Fruit fly (Drosophila melanogaster) whole organism, pupa: Measurements from ENCODE around the gene Rcd5.

Source experiments
- CG10348 ChIP-seq: fragments of 200-800 bp; sonication (Bioruptor generic); IDR thresholded peaks from 2 replicates; pipeline ENCODE4 v1.3.6; 2022; ENCODE audit warnings: missing biosample characterization, missing genetic modification characterization
- CG12605 ChIP-seq: fragments of 200-800 bp; sonication (Bioruptor generic); IDR thresholded peaks from 2 replicates; pipeline ENCODE4 v1.3.6; 2022; ENCODE audit warnings: missing biosample characterization, missing genetic modification characterization
- CG13204 ChIP-seq: fragments of 200-800 bp; sonication (Bioruptor generic); optimal IDR thresholded peaks from 2 replicates; lab custom pipeline; 2018; ENCODE audit warnings: missing biosample characterization, mild to moderate bottlenecking, missing genetic modification characterization, moderate library complexity
- CG14655 ChIP-seq: fragments of 200-800 bp; sonication (Bioruptor generic); optimal IDR thresholded peaks from 3 replicates; lab custom pipeline; 2017; ENCODE audit warnings: mild to moderate bottlenecking, missing biosample characterization, missing genetic modification reagents, missing genetic modification characterization
- CG15710 ChIP-seq: fragments of 200-800 bp; sonication (Bioruptor generic); optimal IDR thresholded peaks from 2 replicates; lab custom pipeline; 2018; ENCODE audit warnings: missing biosample characterization, mild to moderate bottlenecking, missing genetic modification characterization, moderate library complexity
- CG17806 ChIP-seq: fragments of 200-800 bp; sonication (Bioruptor generic); optimal IDR thresholded peaks from 2 replicates; lab custom pipeline; 2018; ENCODE audit warnings: missing biosample characterization, mild to moderate bottlenecking, missing genetic modification characterization, moderate library complexity
- CG32121 ChIP-seq: fragments of 200-800 bp; sonication (Bioruptor generic); IDR thresholded peaks from 2 replicates; pipeline ENCODE4 v1.3.6; 2022; ENCODE audit warnings: missing biosample characterization, missing genetic modification characterization
- CG34367 ChIP-seq: fragments of 200-800 bp; sonication (Bioruptor generic); optimal IDR thresholded peaks from 2 replicates; lab custom pipeline; 2018; ENCODE audit warnings: missing biosample characterization, mild to moderate bottlenecking, missing genetic modification characterization
- CG4496 ChIP-seq: fragments of 200-800 bp; sonication (Bioruptor generic); IDR thresholded peaks from 3 replicates; pipeline ENCODE4 v1.3.6; 2022; ENCODE audit warnings: missing biosample characterization, missing genetic modification characterization
- CG8159 ChIP-seq: fragments of 200-800 bp; sonication (Bioruptor generic); optimal IDR thresholded peaks from 3 replicates; lab custom pipeline; 2018; ENCODE audit warnings: missing biosample characterization, mild to moderate bottlenecking, missing genetic modification characterization, moderate library complexity
- CG8301 ChIP-seq: fragments of 200-800 bp; sonication (Bioruptor generic); optimal IDR thresholded peaks from 2 replicates; lab custom pipeline; 2018; ENCODE audit warnings: missing biosample characterization, mild to moderate bottlenecking, missing genetic modification characterization
- CG9948 ChIP-seq: fragments of 200-800 bp; sonication (Bioruptor generic); optimal IDR thresholded peaks from 2 replicates; lab custom pipeline; 2018; ENCODE audit warnings: missing biosample characterization, mild to moderate bottlenecking, missing genetic modification characterization, moderate library complexity
- D1 ChIP-seq: fragments of 200-800 bp; sonication (Bioruptor generic); optimal IDR thresholded peaks from 2 replicates; lab custom pipeline; 2018; ENCODE audit warnings: missing biosample characterization, mild to moderate bottlenecking, missing genetic modification characterization, moderate library complexity
- EcR ChIP-seq: fragments of 200-800 bp; sonication (Bioruptor generic); optimal IDR thresholded peaks from 3 replicates; lab custom pipeline; 2019; ENCODE audit warnings: missing biosample characterization, missing genetic modification characterization, mild to moderate bottlenecking, moderate library complexity, missing genetic modification reagents
- Ets98B ChIP-seq: fragments of 200-800 bp; sonication (Bioruptor generic); IDR thresholded peaks from 2 replicates; pipeline ENCODE4 v1.3.6; 2022; ENCODE audit warnings: missing biosample characterization, missing genetic modification characterization
- Pif1A ChIP-seq: fragments of 200-800 bp; sonication (Bioruptor generic); optimal IDR thresholded peaks from 3 replicates; lab custom pipeline; 2016; ENCODE audit warnings: missing biosample characterization, missing genetic modification characterization
- Pif1B ChIP-seq: fragments of 200-800 bp; sonication (Bioruptor generic); optimal IDR thresholded peaks from 3 replicates; lab custom pipeline; 2016; ENCODE audit warnings: missing biosample characterization, missing genetic modification characterization
- Snoo ChIP-seq: fragments of 200-800 bp; sonication (Bioruptor generic); optimal IDR thresholded peaks from 3 replicates; lab custom pipeline; 2017; ENCODE audit warnings: missing biosample characterization, mild to moderate bottlenecking, missing genetic modification characterization, inconsistent platforms
- fd96Ca ChIP-seq: fragments of 200-800 bp; sonication (Bioruptor generic); IDR thresholded peaks from 3 replicates; pipeline ENCODE4 v1.3.6; 2022; ENCODE audit warnings: missing biosample characterization, missing genetic modification characterization
- gl ChIP-seq: fragments of 200-800 bp; sonication (Bioruptor generic); optimal IDR thresholded peaks from 2 replicates; lab custom pipeline; 2018; ENCODE audit warnings: missing biosample characterization, mild to moderate bottlenecking, missing genetic modification characterization
- rn ChIP-seq: fragments of 200-800 bp; sonication (Bioruptor generic); IDR thresholded peaks from 2 replicates; pipeline ENCODE4 v1.3.6; 2022; ENCODE audit warnings: missing biosample characterization, missing genetic modification characterization

Gene Rcd5

dm6 chr3L:4040247-4040925 is at the start of gene Rcd5, which contains the start of gene CG11593:
Rcd5 (plus strand) TSS chr3L:4040529.
CG11593 (minus strand) TSS chr3L:4040482.
- TF ChIP-seq Pif1B (GFP tag; lab: Kevin White, UChicago), result no peak
- no peak for TF ChIP-seq CG15710 (tag; lab: Kevin White, UChicago)
- TF ChIP-seq CG8159, result no peak
- TF ChIP-seq CG17806 (tag; lab: Kevin White, UChicago), result no peak
- no peak for TF ChIP-seq CG8301 (tag; lab: Kevin White, UChicago)
- peak; percentile 77 for TF ChIP-seq fd96Ca
- peak; percentile 62 for TF ChIP-seq CG32121 (GFP tag; lab: Robert Waterston, UW)
- peak; percentile 70 for TF ChIP-seq rn (GFP tag; lab: Robert Waterston, UW)
- no peak for TF ChIP-seq CG13204 (GFP tag; lab: Kevin White, UChicago)
- peak; percentile 75 for TF ChIP-seq CG4496 (GFP tag; lab: Robert Waterston, UW)
- TF ChIP-seq gl (tag; lab: Kevin White, UChicago), result no peak
- TF ChIP-seq CG34367, result peak; percentile 8
- no peak for TF ChIP-seq Pif1A (GFP tag; lab: Kevin White, UChicago)
- TF ChIP-seq, all 21 proteins: peak for 5

dm6 chr3L:3995554-3995953 is 44.8 kb upstream of the Rcd5 start:
- TF ChIP-seq CG8159 (no peak), CG10348 (GFP tag; lab: Robert Waterston, UW) (no peak), CG12605 (GFP tag; lab: Robert Waterston, UW) (no peak), Pif1A (GFP tag; lab: Kevin White, UChicago) (no peak), CG4496 (GFP tag; lab: Robert Waterston, UW) (no peak), EcR (GFP tag; lab: Kevin White, UChicago) (no peak), fd96Ca (no peak), CG15710 (tag; lab: Kevin White, UChicago) (no peak), CG8301 (tag; lab: Kevin White, UChicago) (no peak), CG9948 (tag; lab: Kevin White, UChicago) (no peak), CG17806 (tag; lab: Kevin White, UChicago) (no peak), CG32121 (GFP tag; lab: Robert Waterston, UW) (no peak), CG14655 (GFP tag; lab: Kevin White, UChicago) (no peak)

- TF ChIP-seq CG8159, result peak; percentile 22
- peak; percentile 13 for TF ChIP-seq CG34367
- no peak for TF ChIP-seq CG12605 (GFP tag; lab: Robert Waterston, UW)
- TF ChIP-seq CG15710 (tag; lab: Kevin White, UChicago), result peak; percentile 27
- no peak for TF ChIP-seq Ets98B
Observed at dm6 chr3L:4000711-4001110, 39.6 kb upstream of the Rcd5 start.

- TF ChIP-seq CG34367 (no peak), CG9948 (tag; lab: Kevin White, UChicago) (no peak), CG8159 (no peak), EcR (GFP tag; lab: Kevin White, UChicago) (no peak), Ets98B (no peak), Snoo (tag; lab: Kevin White, UChicago) (no peak), CG32121 (GFP tag; lab: Robert Waterston, UW) (no peak), CG10348 (GFP tag; lab: Robert Waterston, UW) (no peak)
Observed at dm6 chr3L:4001500-4001899, 38.8 kb upstream of the Rcd5 start.

dm6 chr3L:4003316-4003715 is 37.0 kb upstream of the Rcd5 start, which contains the start of gene CG14985:
CG14985 (plus strand) TSS chr3L:4003474.
- no peak for TF ChIP-seq fd96Ca
- TF ChIP-seq Pif1B (GFP tag; lab: Kevin White, UChicago), result no peak
- TF ChIP-seq CG34367, result no peak
- no peak for TF ChIP-seq CG9948 (tag; lab: Kevin White, UChicago)
- no peak for TF ChIP-seq Snoo (tag; lab: Kevin White, UChicago)
- no peak for TF ChIP-seq CG14655 (GFP tag; lab: Kevin White, UChicago)
- no peak for TF ChIP-seq Pif1A (GFP tag; lab: Kevin White, UChicago)
- TF ChIP-seq EcR (GFP tag; lab: Kevin White, UChicago), result no peak
- no peak for TF ChIP-seq CG17806 (tag; lab: Kevin White, UChicago)
- no peak for TF ChIP-seq CG8301 (tag; lab: Kevin White, UChicago)
- no peak for TF ChIP-seq CG32121 (GFP tag; lab: Robert Waterston, UW)
- TF ChIP-seq CG12605 (GFP tag; lab: Robert Waterston, UW), result no peak
- TF ChIP-seq CG13204 (GFP tag; lab: Kevin White, UChicago), result no peak
- no peak for TF ChIP-seq D1 (tag; lab: Kevin White, UChicago)

- no peak for TF ChIP-seq Pif1A (GFP tag; lab: Kevin White, UChicago)
- TF ChIP-seq CG13204 (GFP tag; lab: Kevin White, UChicago), result no peak
- no peak for TF ChIP-seq CG8159
- no peak for TF ChIP-seq rn (GFP tag; lab: Robert Waterston, UW)
- no peak for TF ChIP-seq Snoo (tag; lab: Kevin White, UChicago)
- peak; percentile 6 for TF ChIP-seq CG14655 (GFP tag; lab: Kevin White, UChicago)
- TF ChIP-seq, all 21 proteins: peak for 1
Observed at dm6 chr3L:4007256-4007655, 33.1 kb upstream of the Rcd5 start.
